Worm (Caenorhabditis elegans) whole organism, L3 larva: ENCODE data around the gene B0491.6.

Source experiments
- aly-2 ChIP-seq: fragments of 150-350 bp; optimal IDR thresholded peaks from 2 replicates; lab custom pipeline; 2014; ENCODE audit warnings: missing biosample characterization, missing genetic modification characterization
- egl-27 ChIP-seq: sonication (generic microtip); optimal IDR thresholded peaks from 4 replicates; lab custom pipeline; 2017; ENCODE audit warnings: missing biosample characterization, missing genetic modification reagents, missing genetic modification characterization
- elt-3 ChIP-seq, 3 experiments: fragments of 150-350 bp in 1 of 3; sonication (generic microtip) in 2 of 3; optimal IDR thresholded peaks; 2 replicates in 2 of 3; 4 replicates in 1 of 3; lab custom pipeline; 2014 to 2017; ENCODE audit warnings: missing biosample characterization in 3 of 3, missing genetic modification characterization in 3 of 3
- fkh-10 ChIP-seq: sonication (generic microtip); optimal IDR thresholded peaks from 2 replicates; lab custom pipeline; 2017; ENCODE audit warnings: missing biosample characterization, missing genetic modification reagents, missing genetic modification characterization
- lin-15B ChIP-seq: fragments of 150-350 bp; optimal IDR thresholded peaks from 2 replicates; lab custom pipeline; 2014; ENCODE audit warnings: missing biosample characterization, missing genetic modification characterization
- lin-39 ChIP-seq: fragments of 150-350 bp; optimal IDR thresholded peaks from 2 replicates; lab custom pipeline; 2018; ENCODE audit warnings: missing biosample characterization, missing genetic modification reagents, missing genetic modification characterization
- nfya-1 ChIP-seq: sonication (generic microtip); optimal IDR thresholded peaks from 2 replicates; lab custom pipeline; 2017; ENCODE audit warnings: missing genetic modification characterization, mild to moderate bottlenecking, missing compliant biosample characterization, antibody characterized with exemption, moderate library complexity; ENCODE audit not compliant: insufficient read depth
- nhr-11 ChIP-seq: fragments of 150-350 bp; optimal IDR thresholded peaks from 2 replicates; lab custom pipeline; 2014; ENCODE audit warnings: missing biosample characterization, missing genetic modification characterization
- nhr-28 ChIP-seq: fragments of 150-350 bp; optimal IDR thresholded peaks from 2 replicates; lab custom pipeline; 2014; ENCODE audit warnings: missing biosample characterization, missing genetic modification characterization
- nhr-76 ChIP-seq: fragments of 150-350 bp; sonication (generic microtip); optimal IDR thresholded peaks from 5 replicates; lab custom pipeline; 2014; ENCODE audit warnings: missing biosample characterization, missing genetic modification characterization
- nhr-77 ChIP-seq: fragments of 150-350 bp; optimal IDR thresholded peaks from 2 replicates; lab custom pipeline; 2014; ENCODE audit warnings: missing biosample characterization, missing genetic modification characterization
- sea-2 ChIP-seq: fragments of 150-350 bp; sonication (generic microtip); optimal IDR thresholded peaks from 4 replicates; lab custom pipeline; 2014; ENCODE audit warnings: missing biosample characterization, missing genetic modification reagents, missing genetic modification characterization
- unc-62 ChIP-seq: fragments of 150-350 bp; sonication (generic microtip); optimal IDR thresholded peaks from 4 replicates; lab custom pipeline; 2014; ENCODE audit warnings: missing biosample characterization, missing genetic modification reagents, missing genetic modification characterization

- no peak for TF ChIP-seq nfya-1 (tag; lab: Kevin White, UChicago)
- no peak for TF ChIP-seq fkh-10 (GFP tag; lab: Kevin White, UChicago)
- no peak for TF ChIP-seq nhr-28
- no peak for TF ChIP-seq nhr-11 (tag; lab: Kevin White, UChicago)
- no peak for TF ChIP-seq aly-2 (tag; lab: Kevin White, UChicago)
- no peak for TF ChIP-seq nhr-76 (tag; lab: Kevin White, UChicago)
- TF ChIP-seq unc-62 (GFP tag; lab: Kevin White, UChicago) = no peak
- no peak for TF ChIP-seq egl-27 (tag; lab: Kevin White, UChicago)
- TF ChIP-seq nhr-77 = no peak
- no peak for TF ChIP-seq lin-15B (tag; lab: Kevin White, UChicago)
- no peak for TF ChIP-seq lin-39 (tag; lab: Kevin White, UChicago)
- TF ChIP-seq sea-2 (GFP tag; lab: Kevin White, UChicago) = no peak
- TF ChIP-seq elt-3 (tag; optimal IDR thresholded peaks at IDR 0.05; lab: Kevin White, UChicago) = no peak
These were observed 45.6 kb upstream of the B0491.6 start for ce11 chrII:11393787-11394186.
